Worm (Caenorhabditis elegans): Measurements from ENCODE around the gene B0228.7.

DNA sequence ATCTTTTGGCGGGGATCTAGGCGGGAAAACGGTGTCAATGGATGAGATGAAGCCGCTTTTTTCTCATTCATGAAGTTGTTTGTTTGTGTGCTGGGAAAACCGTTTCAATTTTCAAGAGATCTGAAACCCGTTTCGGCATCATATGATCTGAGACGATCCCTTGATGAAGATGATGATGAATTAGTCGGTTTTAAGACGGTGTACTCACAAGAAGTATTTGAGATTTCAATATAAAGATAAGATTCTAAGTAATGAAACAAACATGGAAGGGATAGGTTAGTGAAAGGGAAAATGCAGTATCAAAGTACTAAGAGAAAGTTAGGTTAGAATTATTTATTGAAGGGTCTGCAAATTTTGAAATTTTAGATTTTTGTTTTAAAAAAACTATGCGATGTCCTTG lies 49.3 kb upstream of the B0228.7 start:
- TF ChIP-seq lsy-2 (tag; optimal IDR thresholded peaks at IDR 0.05) (no peak), mep-1 (tag; optimal IDR thresholded peaks at IDR 0.05) (no peak)
